Fruit fly (Drosophila melanogaster): Measurements from ENCODE around the gene CG5984.

CG5984 gene

dm6 chr3R:27253921-27254376 lies 6.2 kb upstream of the CG5984 start:
- TF ChIP-seq CG17912 (GFP tag; optimal IDR thresholded peaks at IDR 0.05) (peak; percentile 18), CG13123 (GFP tag; optimal IDR thresholded peaks at IDR 0.05) (no peak), Sry-β (GFP tag; optimal IDR thresholded peaks at IDR 0.05) (no peak), sug (tag; optimal IDR thresholded peaks at IDR 0.05) (peak; percentile 96), CG31388 (GFP tag; optimal IDR thresholded peaks at IDR 0.05) (no peak), cg (GFP tag; optimal IDR thresholded peaks at IDR 0.05) (peak; percentile 3), bab2 (GFP tag; optimal IDR thresholded peaks at IDR 0.05) (no peak), ATbp (GFP tag; optimal IDR thresholded peaks at IDR 0.05) (peak; percentile 61), pnt (GFP tag; optimal IDR thresholded peaks at IDR 0.05) (no peak), wek (GFP tag; optimal IDR thresholded peaks at IDR 0.05) (peak; percentile 22), Xrp1 (GFP tag; IDR thresholded peaks at IDR 0.05) (peak; percentile 24; the same call in 1 of the 2 replicates), Rx (GFP tag; IDR thresholded peaks at IDR 0.05) (no peak), Hmr (GFP tag; optimal IDR thresholded peaks at IDR 0.05) (no peak), mirr (GFP tag; optimal IDR thresholded peaks at IDR 0.05) (peak; percentile 32), sens (GFP tag) (peak; percentile 79), CG2875 (GFP tag; optimal IDR thresholded peaks at IDR 0.05) (peak; percentile 41), Lhr (GFP tag; optimal IDR thresholded peaks at IDR 0.05) (no peak), bsh (GFP tag; optimal IDR thresholded peaks at IDR 0.05) (peak in 1 of 2 experiments; percentile 52), crp (GFP tag; optimal IDR thresholded peaks at IDR 0.05) (no peak), ara (GFP tag; IDR thresholded peaks at IDR 0.05) (no peak), CG10462 (GFP tag; optimal IDR thresholded peaks at IDR 0.05) (no peak), CG1233 (GFP tag; optimal IDR thresholded peaks at IDR 0.05) (peak; percentile 28), CG14050 (GFP tag; IDR thresholded peaks at IDR 0.05) (no peak), pita (GFP tag; optimal IDR thresholded peaks at IDR 0.05) (no peak), CG7839 (tag; optimal IDR thresholded peaks at IDR 0.05) (no peak), br (optimal IDR thresholded peaks at IDR 0.05) (no peak), Med (GFP tag) (peak; percentile 49), CG31224 (GFP tag; IDR thresholded peaks at IDR 0.05) (no peak), CG4360 (GFP tag; IDR thresholded peaks at IDR 0.05) (0 out of 2 replicates have a peak, but pooled peaks have one; percentile 32), CG6813 (GFP tag; optimal IDR thresholded peaks at IDR 0.05) (peak; percentile 31), tio (GFP tag; optimal IDR thresholded peaks at IDR 0.05) (no peak), dimm (GFP tag; IDR thresholded peaks at IDR 0.05) (no peak), CG16815 (GFP tag; optimal IDR thresholded peaks at IDR 0.05) (no peak), CG15479 (GFP tag; optimal IDR thresholded peaks at IDR 0.05) (peak; percentile 11), eve (GFP tag; optimal IDR thresholded peaks at IDR 0.05) (no peak), Myb (GFP tag; optimal IDR thresholded peaks at IDR 0.05) (no peak), Mes4 (GFP tag; optimal IDR thresholded peaks at IDR 0.05) (no peak), CG12744 (GFP tag; optimal IDR thresholded peaks at IDR 0.05) (no peak), CG13296 (GFP tag; optimal IDR thresholded peaks at IDR 0.05) (no peak)

- TF ChIP-seq emc (GFP tag; optimal IDR thresholded peaks at IDR 0.05) (peak; percentile 55), Xbp1 (GFP tag; optimal IDR thresholded peaks at IDR 0.05) (peak; percentile 87), C15 (GFP tag; IDR thresholded peaks at IDR 0.05) (0 out of 3 replicates have a peak, but pooled peaks have one; percentile 47), cato (GFP tag; optimal IDR thresholded peaks at IDR 0.05; ENCODE audit: borderline replicate concordance) (no peak), CG14710 (tag; optimal IDR thresholded peaks at IDR 0.05) (peak; percentile 86), crol (GFP tag; IDR thresholded peaks at IDR 0.05) (no peak), HLH4C (GFP tag; IDR thresholded peaks at IDR 0.05; ENCODE audit: partially characterized antibody) (peak; percentile 51; the same call in 1 of the 3 replicates), maf-S (GFP tag; optimal IDR thresholded peaks at IDR 0.05) (peak; percentile 74), vvl (GFP tag; IDR thresholded peaks at IDR 0.05) (peak; percentile 93), gsb (GFP tag; IDR thresholded peaks at IDR 0.05) (peak; percentile 84), sens (GFP tag) (peak; percentile 94), repo (GFP tag; optimal IDR thresholded peaks at IDR 0.05) (peak; percentile 29), NK7.1 (GFP tag; optimal IDR thresholded peaks at IDR 0.05) (no peak), Max (GFP tag; optimal IDR thresholded peaks at IDR 0.05) (peak; percentile 70)
These were observed 5.5 kb upstream of the CG5984 start, which contains the start of gene pll for dm6 chr3R:27253136-27253920. pll (minus strand) TSS chr3R:27253182.
